Worm (Caenorhabditis elegans) whole organism, mixed stage, embryonic: ENCODE data around the gene cht-6.

Experiments used
- blmp-1 ChIP-seq: fragments of 150-350 bp; optimal IDR thresholded peaks from 2 replicates; lab custom pipeline; 2014; ENCODE audit warnings: missing biosample characterization, missing genetic modification characterization
- ceh-43 ChIP-seq: fragments of 200-800 bp; sonication (Bioruptor generic); optimal IDR thresholded peaks from 2 replicates; lab custom pipeline; 2018; ENCODE audit warnings: mild to moderate bottlenecking, missing genetic modification characterization, moderate library complexity, missing compliant biosample characterization
- elt-1 ChIP-seq: sonication (generic microtip); optimal IDR thresholded peaks from 2 replicates; lab custom pipeline; 2017; ENCODE audit warnings: missing genetic modification characterization, mild to moderate bottlenecking, missing compliant biosample characterization, antibody characterized with exemption, moderate library complexity, borderline replicate concordance; ENCODE audit not compliant: insufficient read depth
- lin-32 ChIP-seq: fragments of 200-800 bp; sonication (Bioruptor generic); optimal IDR thresholded peaks from 2 replicates; lab custom pipeline; 2018; ENCODE audit warnings: mild to moderate bottlenecking, missing genetic modification characterization, missing compliant biosample characterization
- mep-1 ChIP-seq: fragments of 150-350 bp; optimal IDR thresholded peaks from 2 replicates; lab custom pipeline; 2017; ENCODE audit warnings: missing biosample characterization, missing genetic modification reagents, missing genetic modification characterization, inconsistent platforms
- nhr-12 ChIP-seq: fragments of 150-350 bp; optimal IDR thresholded peaks from 2 replicates; lab custom pipeline; 2014; ENCODE audit warnings: missing biosample characterization, missing genetic modification characterization
- nhr-237 ChIP-seq: fragments of 150-350 bp; optimal IDR thresholded peaks from 2 replicates; lab custom pipeline; 2014; ENCODE audit warnings: missing biosample characterization, missing genetic modification characterization
- pha-4 ChIP-seq: fragments of 150-350 bp; optimal IDR thresholded peaks from 2 replicates; lab custom pipeline; 2018; ENCODE audit warnings: missing biosample characterization, missing genetic modification reagents, missing genetic modification characterization
- tbx-8 ChIP-seq: fragments of 200-800 bp; sonication (Bioruptor generic); optimal IDR thresholded peaks from 2 replicates; lab custom pipeline; 2018; ENCODE audit warnings: mild to moderate bottlenecking, missing genetic modification characterization, moderate library complexity, missing compliant biosample characterization
- unc-39 ChIP-seq: fragments of 150-350 bp; optimal IDR thresholded peaks from 2 replicates; lab custom pipeline; 2014; ENCODE audit warnings: missing biosample characterization, missing genetic modification characterization

- no peak for TF ChIP-seq nhr-12 (tag; lab: Kevin White, UChicago)
- TF ChIP-seq tbx-8 (GFP tag; lab: Kevin White, UChicago) = no peak
- no peak for TF ChIP-seq unc-39 (tag; lab: Kevin White, UChicago)
- no peak for TF ChIP-seq ceh-43 (GFP tag; lab: Kevin White, UChicago)
- TF ChIP-seq nhr-237 (tag; lab: Kevin White, UChicago) = no peak
- TF ChIP-seq lin-32 (GFP tag; lab: Kevin White, UChicago) = no peak
- TF ChIP-seq pha-4 (tag; lab: Kevin White, UChicago) = no peak
- TF ChIP-seq elt-1 (tag; lab: Kevin White, UChicago) = no peak
- no peak for TF ChIP-seq blmp-1
- no peak for TF ChIP-seq mep-1 (tag; lab: Kevin White, UChicago)
Observed at ce11 chrV:6448356-6448755, 33.6 kb downstream of the cht-6 start, which contains the start of gene fbxa-196.
